Fruit fly (Drosophila melanogaster) whole organism, embryonic: ENCODE measurements around the gene CG17270.

Experiments
- CG10267 ChIP-seq: fragments of 200-800 bp; sonication (Bioruptor generic); optimal IDR thresholded peaks from 2 replicates; lab custom pipeline; 2018; ENCODE audit warnings: missing biosample characterization, mild to moderate bottlenecking, missing genetic modification characterization, moderate library complexity
- CG11398 ChIP-seq: fragments of 200-800 bp; sonication (Bioruptor generic); optimal IDR thresholded peaks from 2 replicates; lab custom pipeline; 2016; ENCODE audit warnings: missing biosample characterization, missing genetic modification characterization
- CG12219 ChIP-seq: fragments of 200-800 bp; sonication (Bioruptor generic); optimal IDR thresholded peaks from 3 replicates; lab custom pipeline; 2018; ENCODE audit warnings: missing biosample characterization, mild to moderate bottlenecking, missing genetic modification characterization
- Doc2 ChIP-seq: fragments of 200-800 bp; sonication (Bioruptor generic); IDR thresholded peaks from 2 replicates; pipeline ENCODE4 v1.3.6; 2022; ENCODE audit warnings: missing biosample characterization, missing genetic modification characterization
- Fer1 ChIP-seq: fragments of 200-800 bp; sonication (Bioruptor generic); optimal IDR thresholded peaks from 2 replicates; lab custom pipeline; 2017; ENCODE audit warnings: missing biosample characterization, mild to moderate bottlenecking, missing genetic modification characterization
- Gug ChIP-seq: fragments of 200-800 bp; sonication (Bioruptor generic); IDR thresholded peaks from 4 replicates; pipeline ENCODE4 v1.3.6; 2022; ENCODE audit warnings: missing biosample characterization, missing genetic modification characterization
- Oli ChIP-seq: fragments of 200-800 bp; sonication (Bioruptor generic); optimal IDR thresholded peaks from 2 replicates; lab custom pipeline; 2018; ENCODE audit warnings: missing biosample characterization, mild to moderate bottlenecking, missing genetic modification characterization, moderate library complexity
- Xrp1 ChIP-seq: fragments of 200-800 bp; sonication (Bioruptor generic); IDR thresholded peaks from 2 replicates; pipeline ENCODE4 v1.3.6; 2022; ENCODE audit warnings: missing biosample characterization, missing genetic modification characterization
- kah ChIP-seq: fragments of 200-800 bp; sonication (Bioruptor generic); optimal IDR thresholded peaks from 2 replicates; lab custom pipeline; 2018; ENCODE audit warnings: missing biosample characterization, mild to moderate bottlenecking, missing genetic modification characterization
- knrl ChIP-seq: fragments of 200-800 bp; sonication (Bioruptor generic); IDR thresholded peaks from 3 replicates; pipeline ENCODE4 v1.3.6; 2022; ENCODE audit warnings: missing biosample characterization, missing genetic modification characterization; ENCODE audit not compliant: partially characterized antibody
- pb ChIP-seq: fragments of 200-800 bp; sonication (Bioruptor generic); optimal IDR thresholded peaks from 3 replicates; lab custom pipeline; 2016; ENCODE audit warnings: missing biosample characterization, missing genetic modification characterization
- slp2 ChIP-seq: fragments of 200-800 bp; sonication (Bioruptor generic); optimal IDR thresholded peaks from 2 replicates; lab custom pipeline; 2016; ENCODE audit warnings: missing biosample characterization, missing genetic modification characterization
- tap ChIP-seq: fragments of 200-800 bp; optimal IDR thresholded peaks from 3 replicates; lab custom pipeline; 2019; ENCODE audit warnings: missing biosample characterization, mild to moderate bottlenecking, missing genetic modification characterization, moderate library complexity
- tna ChIP-seq: fragments of 200-800 bp; sonication (Bioruptor generic); IDR thresholded peaks from 2 replicates; pipeline ENCODE4 v1.3.6; 2022; ENCODE audit warnings: missing biosample characterization, missing genetic modification characterization; ENCODE audit not compliant: partially characterized antibody

DNA sequence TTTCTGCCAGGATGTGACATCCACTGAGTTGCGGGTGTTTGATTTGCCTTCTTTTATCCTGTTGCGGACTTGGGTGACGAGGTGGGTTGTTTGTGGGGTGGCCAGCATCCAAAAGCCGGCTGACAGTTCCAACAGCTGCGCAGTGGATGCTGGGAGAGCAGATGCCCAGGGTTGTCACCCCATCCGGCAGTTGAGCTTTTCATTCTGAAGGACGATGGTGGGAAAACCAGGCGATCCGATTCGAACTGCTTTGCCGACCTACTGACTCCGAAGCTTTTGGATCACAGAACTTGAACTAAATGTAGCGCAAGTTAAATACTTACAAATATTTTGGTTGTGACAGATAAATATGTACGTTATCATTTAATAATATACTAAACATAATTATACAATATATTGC is 47.5 kb upstream of the CG17270 start, which contains the start of gene KaiR1D:
- TF ChIP-seq pb (no peak), Fer1 (no peak), slp2 (no peak), knrl (GFP tag; lab: Robert Waterston, UW) (no peak), CG11398 (GFP tag; lab: Kevin White, UChicago) (no peak), CG10267 (tag; lab: Kevin White, UChicago) (no peak), Doc2 (GFP tag; lab: Robert Waterston, UW) (no peak), CG12219 (no peak), Oli (tag; lab: Kevin White, UChicago) (no peak), Gug (GFP tag; lab: Robert Waterston, UW) (no peak), kah (GFP tag; lab: Kevin White, UChicago) (no peak), Xrp1 (no peak), tap (tag; lab: Kevin White, UChicago) (no peak), tna (no peak)
